Worm (Caenorhabditis elegans): Measurements from ENCODE around the gene F02E11.4.

DNA sequence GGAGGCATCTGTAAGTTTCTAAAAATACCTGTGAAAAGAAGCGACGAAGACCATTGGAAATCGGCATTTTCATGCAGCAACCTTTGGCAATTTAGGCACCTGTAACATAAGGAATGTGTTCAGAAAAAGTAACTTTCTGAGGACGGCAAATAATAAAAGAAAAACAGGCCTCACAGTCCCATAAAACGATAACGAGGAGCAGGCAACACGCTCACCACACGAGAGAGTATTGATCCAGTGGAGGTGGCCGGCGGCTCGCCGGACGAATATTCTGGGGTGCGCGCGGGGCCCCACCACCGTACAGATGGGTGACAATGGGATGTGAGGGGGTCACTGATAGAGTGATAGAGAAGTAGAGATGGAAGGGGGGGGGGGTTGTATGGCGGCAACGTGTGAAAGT is 2.7 kb downstream of the F02E11.4 start, which contains the start of gene F02E11.3:
- no peak for TF ChIP-seq snpc-4 (tag; optimal IDR thresholded peaks at IDR 0.05)
- TF ChIP-seq lin-39 (tag; optimal IDR thresholded peaks at IDR 0.05): no peak
- no peak for TF ChIP-seq unc-62 (GFP tag; optimal IDR thresholded peaks at IDR 0.05)
- TF ChIP-seq lin-15B (tag; optimal IDR thresholded peaks at IDR 0.05): no peak
- TF ChIP-seq egl-27 (tag; optimal IDR thresholded peaks at IDR 0.05): no peak
- no peak for TF ChIP-seq elt-3 (tag; optimal IDR thresholded peaks at IDR 0.05)
- TF ChIP-seq pqm-1 (tag; optimal IDR thresholded peaks at IDR 0.05): no peak
- no peak for TF ChIP-seq sea-2 (GFP tag; optimal IDR thresholded peaks at IDR 0.05)
- TF ChIP-seq nhr-12 (tag; optimal IDR thresholded peaks at IDR 0.05): no peak
- no peak for TF ChIP-seq jun-1 (tag; optimal IDR thresholded peaks at IDR 0.05)

All from whole organism, L3 larva.